Worm (Caenorhabditis elegans): ENCODE results near the gene ima-1.
A peak's percentile ranks its signal among the peaks of the same experiment; 100 is the strongest.

The ima-1 gene

ce11 chrV:11225981-11226380 lies 13.5 kb upstream of the ima-1 start, which contains the start of gene bgal-1 (continued):
- no peak for TF ChIP-seq nhr-237 (tag; optimal IDR thresholded peaks at IDR 0.05)
- no peak for TF ChIP-seq xbp-1 (tag; optimal IDR thresholded peaks at IDR 0.05)
- no peak for TF ChIP-seq lin-35 (GFP tag; optimal IDR thresholded peaks at IDR 0.05)
- TF ChIP-seq nhr-77 (tag; optimal IDR thresholded peaks at IDR 0.05): no peak
- no peak for TF ChIP-seq pqm-1 (tag; optimal IDR thresholded peaks at IDR 0.05)
- TF ChIP-seq mab-9 (GFP tag; IDR thresholded peaks at IDR 0.05): no peak

DNA sequence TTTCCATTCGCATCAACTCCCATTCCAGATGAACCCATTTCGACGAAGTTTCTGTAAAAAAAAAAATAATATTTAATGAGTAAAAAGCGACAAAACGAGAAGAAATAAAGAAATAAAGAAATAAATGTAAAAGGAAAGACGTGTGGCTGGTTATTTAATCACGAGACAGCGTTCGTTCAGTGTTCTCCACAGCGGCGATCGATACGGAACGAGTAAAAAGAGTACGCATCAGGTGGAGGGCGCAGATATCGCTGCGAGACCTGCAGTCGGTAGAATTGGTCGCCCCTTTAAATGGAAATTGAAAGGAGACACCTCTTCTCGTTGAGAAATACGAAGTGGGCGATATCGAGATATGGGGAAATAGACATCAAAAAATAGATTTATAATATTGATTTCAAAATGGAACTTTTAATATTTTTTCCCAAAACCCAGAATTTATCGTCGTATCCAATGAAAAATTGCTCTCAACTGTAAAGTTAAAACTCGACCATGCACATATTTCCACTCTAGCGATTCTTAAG lies 10.8 kb upstream of the ima-1 start, which contains the start of gene pqn-70:
Gene pqn-70, minus strand, starts transcription at position 51 of the 521 bp plus-strand sequence.
- TF ChIP-seq snu-23 (GFP tag; optimal IDR thresholded peaks at IDR 0.05) (peak; percentile 91), dsc-1 (tag; optimal IDR thresholded peaks at IDR 0.05) (peak; percentile 66), blmp-1 (tag; optimal IDR thresholded peaks at IDR 0.05) (peak; percentile 92), fkh-8 (tag; optimal IDR thresholded peaks at IDR 0.05) (peak; percentile 74), elt-3 (tag; optimal IDR thresholded peaks at IDR 0.05) (peak in 2 of 6 experiments; percentile 42 to 54), zag-1 (tag; optimal IDR thresholded peaks at IDR 0.05) (no peak), Y116A8C.19 (tag; optimal IDR thresholded peaks at IDR 0.05; ENCODE audit: borderline replicate concordance) (no peak), nhr-71 (tag; optimal IDR thresholded peaks at IDR 0.05) (peak; percentile 91), swsn-7 (tag; optimal IDR thresholded peaks at IDR 0.05) (peak; percentile 83), lin-35 (GFP tag; optimal IDR thresholded peaks at IDR 0.05) (peak; percentile 79 to 88), nhr-77 (tag; optimal IDR thresholded peaks at IDR 0.05) (peak; percentile 48), nhr-90 (tag; optimal IDR thresholded peaks at IDR 0.05; ENCODE audit: poor library complexity) (peak; percentile 79), tbx-2 (tag; optimal IDR thresholded peaks at IDR 0.05) (peak; percentile 86), ces-1 (GFP tag; optimal IDR thresholded peaks at IDR 0.05) (no peak), efl-3 (GFP tag; optimal IDR thresholded peaks at IDR 0.05) (no peak), C16A3.4 (tag; optimal IDR thresholded peaks at IDR 0.05) (peak; percentile 80), vab-15 (tag; optimal IDR thresholded peaks at IDR 0.05) (no peak), C04F5.9 (tag; optimal IDR thresholded peaks at IDR 0.05) (peak; percentile 9), hlh-4 (tag; optimal IDR thresholded peaks at IDR 0.05) (no peak), ceh-82 (tag; optimal IDR thresholded peaks at IDR 0.05) (peak; percentile 87 to 98 (median 90)), lin-39 (tag; optimal IDR thresholded peaks at IDR 0.05) (peak; percentile 23), nhr-76 (tag; optimal IDR thresholded peaks at IDR 0.05) (no peak), nhr-237 (tag; optimal IDR thresholded peaks at IDR 0.05) (peak; percentile 39), fkh-4 (tag; optimal IDR thresholded peaks at IDR 0.05; ENCODE audit: borderline replicate concordance) (no peak), nhr-12 (tag; optimal IDR thresholded peaks at IDR 0.05) (no peak), skn-1 (tag; optimal IDR thresholded peaks at IDR 0.05) (peak; percentile 70), nhr-47 (tag; optimal IDR thresholded peaks at IDR 0.05) (peak; percentile 88), nhr-19 (GFP tag; conservative IDR thresholded peaks at IDR 0.05) (peak; percentile 83), ztf-4 (tag; optimal IDR thresholded peaks at IDR 0.05) (peak; percentile 75), unc-86 (tag; optimal IDR thresholded peaks at IDR 0.05) (peak; percentile 80), sptf-1 (tag; optimal IDR thresholded peaks at IDR 0.05) (no peak), snpc-4 (tag; optimal IDR thresholded peaks at IDR 0.05) (peak; percentile 72), jun-1 (tag; optimal IDR thresholded peaks at IDR 0.05) (peak; percentile 64), fkh-10 (GFP tag; optimal IDR thresholded peaks at IDR 0.05) (peak; percentile 37), efl-1 (optimal IDR thresholded peaks at IDR 0.05) (peak; percentile 81 to 89), efl-1 (GFP tag; optimal IDR thresholded peaks at IDR 0.05 in 1 of 2) (peak; percentile 68 to 97), pag-3 (tag; optimal IDR thresholded peaks at IDR 0.05; ENCODE audit: borderline replicate concordance, insufficient read depth) (no peak), unc-98 (GFP tag; IDR thresholded peaks at IDR 0.05) (no peak), isw-1 (GFP tag; IDR thresholded peaks at IDR 0.05) (peak; percentile 85), alr-1 (tag; optimal IDR thresholded peaks at IDR 0.05; ENCODE audit: borderline replicate concordance) (no peak), lir-3 (tag; optimal IDR thresholded peaks at IDR 0.05; ENCODE audit: poor library complexity) (peak; percentile 74), ceh-8 (GFP tag; optimal IDR thresholded peaks at IDR 0.05) (no peak), ceh-63 (GFP tag; optimal IDR thresholded peaks at IDR 0.05) (no peak), mdl-1 (tag; optimal IDR thresholded peaks at IDR 0.05) (peak in 1 of 2 experiments; percentile 78), tlp-1 (tag; optimal IDR thresholded peaks at IDR 0.05) (no peak), mep-1 (tag; optimal IDR thresholded peaks at IDR 0.05) (peak; percentile 93), nhr-85 (tag) (peak; percentile 90), ceh-88 (GFP tag; IDR thresholded peaks at IDR 0.05) (peak; percentile 40; the same call in 1 of the 2 replicates)

Data from whole organism, L1 larva.